Fruit fly (Drosophila melanogaster): ENCODE results near the gene CG31051.

dm6 chr3R:28520401-28520800 lies at the start of gene CG31051:
- TF ChIP-seq psq (GFP tag; optimal IDR thresholded peaks at IDR 0.05), result no peak
- no peak for TF ChIP-seq usp (GFP tag; optimal IDR thresholded peaks at IDR 0.05)
- TF ChIP-seq rgr (GFP tag; optimal IDR thresholded peaks at IDR 0.05), result no peak
- TF ChIP-seq fru (GFP tag; optimal IDR thresholded peaks at IDR 0.05), result no peak
- TF ChIP-seq Rel (GFP tag; optimal IDR thresholded peaks at IDR 0.05), result no peak
- TF ChIP-seq Rel (tag; optimal IDR thresholded peaks at IDR 0.05), result no peak
- no peak for TF ChIP-seq pan (optimal IDR thresholded peaks at IDR 0.05)
- no peak for TF ChIP-seq CG9705 (GFP tag; optimal IDR thresholded peaks at IDR 0.05)
- no peak for TF ChIP-seq Hnf4 (GFP tag; optimal IDR thresholded peaks at IDR 0.05)
- no peak for TF ChIP-seq dmrt93B (GFP tag; optimal IDR thresholded peaks at IDR 0.05)
- TF ChIP-seq Jra (GFP tag; optimal IDR thresholded peaks at IDR 0.05), result no peak
